Fruit fly (Drosophila melanogaster) whole organism, embryonic: ENCODE results near the gene CG15141.
A peak's percentile ranks its signal among the peaks of the same experiment; 100 is the strongest.

Experiments
- CG10209 ChIP-seq: fragments of 200-800 bp; sonication (Bioruptor generic); optimal IDR thresholded peaks from 3 replicates; lab custom pipeline; 2017; ENCODE audit warnings: missing biosample characterization, mild to moderate bottlenecking, missing genetic modification characterization, missing genetic modification reagents
- CG11247 ChIP-seq: fragments of 200-800 bp; sonication (Bioruptor generic); IDR thresholded peaks from 2 replicates; pipeline ENCODE4 v1.3.6; 2022; ENCODE audit warnings: missing biosample characterization, missing genetic modification characterization
- CG12104 ChIP-seq: fragments of 200-800 bp; sonication (Bioruptor generic); optimal IDR thresholded peaks from 3 replicates; lab custom pipeline; 2016; ENCODE audit warnings: missing biosample characterization, missing genetic modification characterization
- CG1233 ChIP-seq: fragments of 200-800 bp; sonication (Bioruptor generic); optimal IDR thresholded peaks from 4 replicates; lab custom pipeline; 2018; ENCODE audit warnings: missing biosample characterization, mild to moderate bottlenecking, missing genetic modification characterization
- CG12391 ChIP-seq: fragments of 200-800 bp; sonication (Bioruptor generic); optimal IDR thresholded peaks from 3 replicates; lab custom pipeline; 2018; ENCODE audit warnings: missing biosample characterization, mild to moderate bottlenecking, missing genetic modification characterization, moderate library complexity
- CG12942 ChIP-seq: fragments of 200-800 bp; sonication (Bioruptor generic); optimal IDR thresholded peaks from 3 replicates; lab custom pipeline; 2016; ENCODE audit warnings: missing biosample characterization, missing genetic modification characterization
- CG14014 ChIP-seq: fragments of 200-800 bp; sonication (Bioruptor generic); IDR thresholded peaks from 2 replicates; pipeline ENCODE4 v1.3.6; 2022; ENCODE audit warnings: missing biosample characterization, missing genetic modification characterization
- CG14667 ChIP-seq: fragments of 200-800 bp; sonication (Bioruptor generic); IDR thresholded peaks from 2 replicates; pipeline ENCODE4 v1.3.6; 2022; ENCODE audit warnings: missing biosample characterization, missing genetic modification characterization
- CG17359 ChIP-seq: fragments of 200-800 bp; sonication (Bioruptor generic); optimal IDR thresholded peaks from 3 replicates; lab custom pipeline; 2018; ENCODE audit warnings: missing biosample characterization, mild to moderate bottlenecking, missing genetic modification characterization, moderate library complexity
- CG18262 ChIP-seq: fragments of 200-800 bp; optimal IDR thresholded peaks from 3 replicates; lab custom pipeline; 2019; ENCODE audit warnings: missing biosample characterization, mild to moderate bottlenecking, missing genetic modification characterization, moderate library complexity
- CG3281 ChIP-seq: fragments of 200-800 bp; sonication (Bioruptor generic); optimal IDR thresholded peaks from 3 replicates; lab custom pipeline; 2017; ENCODE audit warnings: missing biosample characterization, mild to moderate bottlenecking, missing genetic modification characterization
- CG3847 ChIP-seq: fragments of 200-800 bp; sonication (Bioruptor generic); IDR thresholded peaks from 2 replicates; pipeline ENCODE4 v1.3.6; 2022; ENCODE audit warnings: missing biosample characterization, missing genetic modification characterization
- CG4360 ChIP-seq: fragments of 200-800 bp; sonication (Bioruptor generic); IDR thresholded peaks from 2 replicates; pipeline ENCODE4 v1.3.6; 2022; ENCODE audit warnings: missing biosample characterization, missing genetic modification characterization
- CG6254 ChIP-seq: fragments of 200-800 bp; sonication (Bioruptor generic); optimal IDR thresholded peaks from 3 replicates; lab custom pipeline; 2017; ENCODE audit warnings: mild to moderate bottlenecking, missing biosample characterization, missing genetic modification reagents, missing genetic modification characterization
- CG7372 ChIP-seq: fragments of 200-800 bp; sonication (Bioruptor generic); IDR thresholded peaks from 2 replicates; pipeline ENCODE4 v1.3.6; 2022; ENCODE audit warnings: missing biosample characterization, missing genetic modification characterization
- CG8089 ChIP-seq: fragments of 200-800 bp; sonication (Bioruptor generic); optimal IDR thresholded peaks from 3 replicates; lab custom pipeline; 2016; ENCODE audit warnings: missing biosample characterization, missing genetic modification characterization
- CG8281 ChIP-seq: fragments of 200-800 bp; sonication (Bioruptor generic); optimal IDR thresholded peaks from 2 replicates; lab custom pipeline; 2018; ENCODE audit warnings: missing biosample characterization, mild to moderate bottlenecking, missing genetic modification characterization, moderate library complexity
- CG9215 ChIP-seq: fragments of 200-800 bp; sonication (Bioruptor generic); IDR thresholded peaks from 2 replicates; pipeline ENCODE4 v1.3.6; 2022; ENCODE audit warnings: missing biosample characterization, missing genetic modification characterization
- CG9609 ChIP-seq: fragments of 200-800 bp; sonication (Bioruptor generic); optimal IDR thresholded peaks from 3 replicates; lab custom pipeline; 2016; ENCODE audit warnings: missing biosample characterization, missing genetic modification characterization
- Camta ChIP-seq: fragments of 200-800 bp; sonication (Bioruptor generic); optimal IDR thresholded peaks from 2 replicates; lab custom pipeline; 2016; ENCODE audit warnings: missing biosample characterization, missing genetic modification characterization
- Dfd ChIP-seq, 2 experiments: fragments of >200 bp; optimal IDR thresholded peaks; 2 replicates each; lab custom pipeline; 2017; ENCODE audit warnings: missing biosample characterization in 2 of 2, missing genetic modification characterization in 2 of 2
- Hand ChIP-seq: fragments of 200-800 bp; sonication (Bioruptor generic); optimal IDR thresholded peaks from 2 replicates; lab custom pipeline; 2017; ENCODE audit warnings: mild to moderate bottlenecking, missing biosample characterization, missing genetic modification reagents, missing genetic modification characterization
- Hr39 ChIP-seq: fragments of >200 bp; optimal IDR thresholded peaks from 2 replicates; lab custom pipeline; 2017
- Hr51 ChIP-seq, 2 experiments: fragments of 200-800 bp; sonication (Bioruptor generic); optimal IDR thresholded peaks; 2 replicates in 1 of 2; 3 replicates in 1 of 2; lab custom pipeline; 2016 to 2018; ENCODE audit warnings: missing biosample characterization in 2 of 2, missing genetic modification characterization in 2 of 2, mild to moderate bottlenecking in 1 of 2, moderate library complexity in 1 of 2
- Myb ChIP-seq: fragments of 200-800 bp; sonication (Bioruptor generic); optimal IDR thresholded peaks from 2 replicates; lab custom pipeline; 2016; ENCODE audit warnings: missing biosample characterization, missing genetic modification characterization
- Ptx1 ChIP-seq: fragments of 200-800 bp; sonication (Bioruptor generic); IDR thresholded peaks from 2 replicates; pipeline ENCODE4 v1.3.6; 2022; ENCODE audit warnings: missing biosample characterization, missing genetic modification characterization
- Spps ChIP-seq: fragments of 200-800 bp; sonication (Bioruptor generic); optimal IDR thresholded peaks from 2 replicates; lab custom pipeline; 2018; ENCODE audit warnings: missing biosample characterization, mild to moderate bottlenecking, missing genetic modification characterization
- Sry-β ChIP-seq: fragments of 200-800 bp; sonication (Bioruptor generic); optimal IDR thresholded peaks from 2 replicates; lab custom pipeline; 2018; ENCODE audit warnings: missing biosample characterization, mild to moderate bottlenecking, missing genetic modification characterization, moderate library complexity
- YL-1 ChIP-seq: fragments of 200-800 bp; sonication (Bioruptor generic); optimal IDR thresholded peaks from 3 replicates; lab custom pipeline; 2017; ENCODE audit warnings: missing biosample characterization, mild to moderate bottlenecking, missing genetic modification characterization
- ash1 ChIP-seq: fragments of 200-800 bp; sonication (Bioruptor generic); optimal IDR thresholded peaks from 2 replicates; lab custom pipeline; 2018; ENCODE audit warnings: missing biosample characterization, mild to moderate bottlenecking, missing genetic modification characterization
- bbx ChIP-seq: fragments of 200-800 bp; sonication (Bioruptor generic); IDR thresholded peaks from 2 replicates; pipeline ENCODE4 v1.3.6; 2022; ENCODE audit warnings: missing biosample characterization, missing genetic modification characterization; ENCODE audit not compliant: partially characterized antibody
- bowl ChIP-seq: fragments of 200-800 bp; sonication (Bioruptor generic); IDR thresholded peaks from 2 replicates; pipeline ENCODE4 v1.3.6; 2022; ENCODE audit warnings: missing biosample characterization, missing genetic modification characterization
- croc ChIP-seq: fragments of 200-800 bp; sonication (Bioruptor generic); conservative IDR thresholded peaks from 3 replicates; pipeline ENCODE4 v1.3.6; 2022; ENCODE audit warnings: missing biosample characterization, missing genetic modification characterization
- crol ChIP-seq: fragments of 200-800 bp; sonication (Bioruptor generic); IDR thresholded peaks from 2 replicates; pipeline ENCODE4 v1.3.6; 2022; ENCODE audit warnings: missing biosample characterization, missing genetic modification characterization
- cwo ChIP-seq: fragments of 200-800 bp; sonication (Bioruptor generic); optimal IDR thresholded peaks from 3 replicates; lab custom pipeline; 2017; ENCODE audit warnings: missing biosample characterization, missing genetic modification characterization, mild to moderate bottlenecking, moderate library complexity, missing genetic modification reagents
- dmrt99B ChIP-seq: fragments of 200-800 bp; sonication (Bioruptor generic); optimal IDR thresholded peaks from 2 replicates; lab custom pipeline; 2018; ENCODE audit warnings: missing biosample characterization, mild to moderate bottlenecking, missing genetic modification characterization, moderate library complexity
- en ChIP-seq: fragments of 200-800 bp; sonication (Bioruptor generic); optimal IDR thresholded peaks from 2 replicates; lab custom pipeline; 2016; ENCODE audit warnings: missing biosample characterization, missing genetic modification characterization
- gro ChIP-seq: fragments of 200-800 bp; sonication (Bioruptor generic); optimal IDR thresholded peaks from 2 replicates; lab custom pipeline; 2016; ENCODE audit warnings: missing biosample characterization, missing genetic modification characterization
- gt ChIP-seq: fragments of 200-800 bp; sonication (Bioruptor generic); IDR thresholded peaks from 2 replicates; pipeline ENCODE4 v1.3.6; 2022; ENCODE audit warnings: missing biosample characterization, missing genetic modification characterization
- jigr1 ChIP-seq: fragments of 200-800 bp; sonication (Bioruptor generic); IDR thresholded peaks from 3 replicates; pipeline ENCODE4 v1.3.6; 2022; ENCODE audit warnings: missing biosample characterization, missing genetic modification characterization
- lab ChIP-seq: fragments of 200-800 bp; sonication (Bioruptor generic); optimal IDR thresholded peaks from 3 replicates; lab custom pipeline; 2017; ENCODE audit warnings: missing biosample characterization, missing genetic modification characterization, mild to moderate bottlenecking, moderate library complexity, missing genetic modification reagents
- onecut ChIP-seq: fragments of 200-800 bp; sonication (Bioruptor generic); IDR thresholded peaks from 2 replicates; pipeline ENCODE4 v1.3.6; 2022; ENCODE audit warnings: missing biosample characterization, missing genetic modification characterization
- org-1 ChIP-seq: fragments of 200-800 bp; sonication (Bioruptor generic); optimal IDR thresholded peaks from 2 replicates; lab custom pipeline; 2017; ENCODE audit warnings: missing biosample characterization, missing genetic modification characterization
- pho ChIP-seq: fragments of 200-800 bp; sonication (Bioruptor generic); optimal IDR thresholded peaks from 2 replicates; lab custom pipeline; 2016; ENCODE audit warnings: missing biosample characterization, missing genetic modification characterization
- salm ChIP-seq: fragments of 200-800 bp; sonication (Bioruptor generic); optimal IDR thresholded peaks from 2 replicates; lab custom pipeline; 2018; ENCODE audit warnings: missing biosample characterization, mild to moderate bottlenecking, missing genetic modification characterization
- sna ChIP-seq: fragments of 200-800 bp; sonication (Bioruptor generic); IDR thresholded peaks from 2 replicates; pipeline ENCODE4 v1.3.6; 2022; ENCODE audit warnings: missing biosample characterization, missing genetic modification characterization; ENCODE audit not compliant: partially characterized antibody
- vvl ChIP-seq: fragments of 200-800 bp; sonication (Bioruptor generic); IDR thresholded peaks from 2 replicates; pipeline ENCODE4 v1.3.6; 2022; ENCODE audit warnings: missing biosample characterization, missing genetic modification characterization
- z ChIP-seq: fragments of 200-800 bp; sonication (Bioruptor generic); IDR thresholded peaks from 3 replicates; pipeline ENCODE4 v1.3.6; 2022; ENCODE audit warnings: missing biosample characterization, missing genetic modification characterization
- zen2 ChIP-seq: fragments of 200-800 bp; sonication (Bioruptor generic); IDR thresholded peaks from 3 replicates; pipeline ENCODE4 v1.3.6; 2022; ENCODE audit warnings: missing biosample characterization, missing genetic modification characterization; ENCODE audit not compliant: partially characterized antibody

The CG15141 gene

DNA sequence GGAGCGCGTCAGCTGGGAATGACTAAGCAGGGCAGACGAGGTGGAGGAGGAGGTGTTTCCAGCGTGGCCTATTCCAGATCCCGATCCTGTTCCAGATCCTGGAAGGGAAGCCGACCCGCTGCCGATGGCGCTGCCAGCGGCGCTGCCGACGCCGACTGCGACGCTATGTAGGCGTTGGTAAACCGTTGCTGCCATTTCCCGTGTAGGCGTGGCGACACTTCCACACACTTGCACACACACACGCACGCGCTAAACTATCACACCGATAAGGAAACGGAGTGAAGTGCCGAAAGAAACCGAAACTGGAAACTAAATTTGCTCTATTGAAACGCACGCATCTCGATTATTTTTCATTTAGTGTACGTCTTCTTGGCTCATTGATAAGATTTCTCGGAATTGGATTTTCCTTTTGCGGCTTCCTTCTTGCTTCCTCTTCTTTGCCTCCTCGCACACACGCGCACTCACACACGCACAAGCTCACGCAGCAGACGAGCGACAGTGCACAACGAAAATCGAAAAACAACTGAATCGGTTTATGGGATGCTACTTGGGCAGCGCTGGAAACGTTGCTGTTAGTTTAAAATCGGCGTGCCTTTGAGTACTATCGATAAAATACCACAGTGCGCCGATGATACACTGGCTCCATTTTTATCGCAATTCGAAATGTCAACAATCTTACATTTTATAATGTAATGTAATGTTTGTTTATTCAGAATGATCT lies 26.7 kb upstream of the CG15141 start, which contains the start of gene Lrch (continued):
- TF ChIP-seq pho (GFP tag; lab: Kevin White, UChicago): no peak
- no peak for TF ChIP-seq CG6254 (GFP tag; lab: Kevin White, UChicago)
- no peak for TF ChIP-seq Dfd (GFP tag; optimal IDR thresholded peaks at IDR 0.05; lab: Kevin White, UChicago)
- TF ChIP-seq bbx (GFP tag; lab: Robert Waterston, UW): peak; percentile 83
- TF ChIP-seq croc: no peak
- TF ChIP-seq CG8281 (tag; lab: Kevin White, UChicago): no peak
- TF ChIP-seq org-1 (GFP tag; lab: Kevin White, UChicago): peak; percentile 29
- TF ChIP-seq gro: peak; percentile 76
- TF ChIP-seq CG8089: peak; percentile 18
- TF ChIP-seq YL-1: peak; percentile 58
- TF ChIP-seq en: no peak
- TF ChIP-seq dmrt99B: peak; percentile 13
- TF ChIP-seq onecut (GFP tag; lab: Robert Waterston, UW): peak; percentile 68
- no peak for TF ChIP-seq CG7372 (GFP tag; lab: Robert Waterston, UW)
- TF ChIP-seq salm (tag; lab: Kevin White, UChicago): no peak
- TF ChIP-seq CG4360 (GFP tag; lab: Robert Waterston, UW): 0 out of 2 replicates have a peak, but pooled peaks have one; percentile 25
- peak; percentile 63; the same call in 1 of the 2 replicates for TF ChIP-seq vvl (GFP tag; lab: Robert Waterston, UW)
- TF ChIP-seq jigr1 (GFP tag; lab: Robert Waterston, UW): no peak
- no peak for TF ChIP-seq CG1233
- TF ChIP-seq CG3847 (GFP tag; lab: Robert Waterston, UW): no peak
- TF ChIP-seq crol (GFP tag; lab: Robert Waterston, UW): peak; percentile 48; the same call in 1 of the 2 replicates
- TF ChIP-seq CG18262: no peak
- TF ChIP-seq CG9215 (GFP tag; lab: Robert Waterston, UW): no peak
- no peak for TF ChIP-seq CG12942 (GFP tag; lab: Kevin White, UChicago)
- TF ChIP-seq Spps: no peak
- no peak for TF ChIP-seq Camta (GFP tag; lab: Kevin White, UChicago)
- no peak for TF ChIP-seq CG3281 (GFP tag; lab: Kevin White, UChicago)
- TF ChIP-seq bowl (GFP tag; lab: Robert Waterston, UW): no peak
- no peak; the same call in 1 of the 2 replicates for TF ChIP-seq CG11247
- TF ChIP-seq Ptx1 (GFP tag; lab: Robert Waterston, UW): no peak
- TF ChIP-seq sna: peak; percentile 34; the same call in 1 of the 2 replicates
- no peak for TF ChIP-seq z (GFP tag; lab: Robert Waterston, UW)
- no peak for TF ChIP-seq Myb (GFP tag; lab: Kevin White, UChicago)
- peak; percentile 2 for TF ChIP-seq cwo
- TF ChIP-seq Hr39 (lab: Kevin White, UChicago): no peak
- TF ChIP-seq CG14014: peak; percentile 47; the same call in 1 of the 2 replicates
- no peak for TF ChIP-seq CG10209 (GFP tag; lab: Kevin White, UChicago)
- peak; percentile 51; the same call in 1 of the 3 replicates for TF ChIP-seq zen2 (GFP tag; lab: Robert Waterston, UW)
- TF ChIP-seq Hand (GFP tag; lab: Kevin White, UChicago): peak; percentile 37
- TF ChIP-seq CG14667 (GFP tag; lab: Robert Waterston, UW): no peak
- TF ChIP-seq Hr51 (GFP tag; optimal IDR thresholded peaks at IDR 0.05; lab: Kevin White, UChicago): no peak
- TF ChIP-seq gt: no peak
- no peak for TF ChIP-seq CG12104
- TF ChIP-seq CG12391 (tag; lab: Kevin White, UChicago): no peak
- TF ChIP-seq CG9609 (GFP tag; lab: Kevin White, UChicago): no peak
- peak; percentile 40 for TF ChIP-seq CG17359 (tag; lab: Kevin White, UChicago)
- peak; percentile 47 for TF ChIP-seq ash1 (GFP tag; lab: Kevin White, UChicago)
- peak; percentile 74 for TF ChIP-seq lab (GFP tag; lab: Kevin White, UChicago)
- peak; percentile 19 for TF ChIP-seq Sry-β (GFP tag; lab: Kevin White, UChicago)
